Fruit fly (Drosophila melanogaster): Measurements from ENCODE around the gene Der-2.

dm6 chr3R:16441367-16441923 is 42.6 kb downstream of the Der-2 start, which contains the start of gene ema:
- TF ChIP-seq CG8478 (optimal IDR thresholded peaks at IDR 0.05): no peak
- no peak for TF ChIP-seq pan (optimal IDR thresholded peaks at IDR 0.05)
- no peak for TF ChIP-seq psq (optimal IDR thresholded peaks at IDR 0.05)

Measured in whole organism.